Fruit fly (Drosophila melanogaster): ENCODE results near the gene CG11983.

- TF ChIP-seq dsf (GFP tag; optimal IDR thresholded peaks at IDR 0.05; ENCODE audit: borderline replicate concordance) (no peak), Myc (optimal IDR thresholded peaks at IDR 0.05) (no peak), pan (optimal IDR thresholded peaks at IDR 0.05) (no peak), CrebA (GFP tag; optimal IDR thresholded peaks at IDR 0.05; ENCODE audit: borderline replicate concordance) (no peak), psq (GFP tag; optimal IDR thresholded peaks at IDR 0.05) (no peak), Rel (GFP tag; optimal IDR thresholded peaks at IDR 0.05) (no peak), Rel (tag; optimal IDR thresholded peaks at IDR 0.05) (no peak), fru (GFP tag; optimal IDR thresholded peaks at IDR 0.05) (no peak), GATAd (GFP tag; optimal IDR thresholded peaks at IDR 0.05) (no peak), dl (GFP tag; optimal IDR thresholded peaks at IDR 0.05; ENCODE audit: insufficient read depth in 1 of 2, partially characterized antibody in 2 of 2) (no peak), Hr83 (GFP tag; optimal IDR thresholded peaks at IDR 0.05; ENCODE audit: poor library complexity, severe bottlenecking) (no peak), Mio (GFP tag; optimal IDR thresholded peaks at IDR 0.05) (no peak), OdsH (GFP tag; optimal IDR thresholded peaks at IDR 0.05) (no peak), foxo (GFP tag; optimal IDR thresholded peaks at IDR 0.05) (no peak)
Measured at dm6 chr3R:8959153-8959552, 49.0 kb upstream of the CG11983 start.
